Worm (Caenorhabditis elegans) whole organism, L3 larva: ENCODE measurements around the gene F07C6.2.

Experiments
- ZK546.5 ChIP-seq: sonication (generic microtip); optimal IDR thresholded peaks from 2 replicates; lab custom pipeline; 2017; ENCODE audit warnings: missing biosample characterization, missing genetic modification characterization
- aly-2 ChIP-seq: fragments of 150-350 bp; optimal IDR thresholded peaks from 2 replicates; lab custom pipeline; 2014; ENCODE audit warnings: missing biosample characterization, missing genetic modification characterization
- ama-1 ChIP-seq: fragments of 150-350 bp; optimal IDR thresholded peaks from 2 replicates; lab custom pipeline; 2018
- ceh-16 ChIP-seq: sonication (generic microtip); optimal IDR thresholded peaks from 2 replicates; lab custom pipeline; 2017; ENCODE audit warnings: missing biosample characterization, missing genetic modification characterization
- ceh-28 ChIP-seq: fragments of 150-350 bp; optimal IDR thresholded peaks from 2 replicates; lab custom pipeline; 2014; ENCODE audit warnings: missing biosample characterization, missing genetic modification reagents, missing genetic modification characterization
- ceh-82 ChIP-seq: fragments of 150-350 bp; optimal IDR thresholded peaks from 2 replicates; lab custom pipeline; 2014; ENCODE audit warnings: missing biosample characterization, missing genetic modification characterization
- ceh-9 ChIP-seq: sonication (generic microtip); optimal IDR thresholded peaks from 2 replicates; lab custom pipeline; 2018; ENCODE audit warnings: missing biosample characterization, missing genetic modification characterization
- egl-27 ChIP-seq: sonication (generic microtip); optimal IDR thresholded peaks from 4 replicates; lab custom pipeline; 2017; ENCODE audit warnings: missing biosample characterization, missing genetic modification reagents, missing genetic modification characterization
- egl-5 ChIP-seq: fragments of 150-350 bp; optimal IDR thresholded peaks from 2 replicates; lab custom pipeline; 2017; ENCODE audit warnings: missing biosample characterization, missing genetic modification reagents, missing genetic modification characterization, inconsistent platforms
- elt-1 ChIP-seq: fragments of 150-350 bp; optimal IDR thresholded peaks from 2 replicates; lab custom pipeline; 2014; ENCODE audit warnings: missing biosample characterization, missing genetic modification characterization
- elt-2 ChIP-seq: sonication (generic microtip); optimal IDR thresholded peaks from 2 replicates; lab custom pipeline; 2016; ENCODE audit warnings: missing genetic modification reagents, mild to moderate bottlenecking, missing genetic modification characterization, missing compliant biosample characterization
- elt-3 ChIP-seq, 3 experiments: fragments of 150-350 bp in 1 of 3; sonication (generic microtip) in 2 of 3; optimal IDR thresholded peaks; 2 replicates in 2 of 3; 4 replicates in 1 of 3; lab custom pipeline; 2014 to 2017; ENCODE audit warnings: missing biosample characterization in 3 of 3, missing genetic modification characterization in 3 of 3
- eor-1 ChIP-seq, 2 experiments: fragments of 150-350 bp; optimal IDR thresholded peaks; 2 replicates each; lab custom pipeline; 2014 to 2018; ENCODE audit warnings: missing biosample characterization in 2 of 2, missing genetic modification characterization in 2 of 2
- fkh-10 ChIP-seq: sonication (generic microtip); optimal IDR thresholded peaks from 2 replicates; lab custom pipeline; 2017; ENCODE audit warnings: missing biosample characterization, missing genetic modification reagents, missing genetic modification characterization
- fkh-2 ChIP-seq: fragments of 150-350 bp; optimal IDR thresholded peaks from 2 replicates; lab custom pipeline; 2014; ENCODE audit warnings: missing biosample characterization, missing genetic modification reagents, missing genetic modification characterization
- hmg-11 ChIP-seq: sonication (generic microtip); optimal IDR thresholded peaks from 2 replicates; lab custom pipeline; 2016; ENCODE audit warnings: missing genetic modification characterization, missing compliant biosample characterization
- jun-1 ChIP-seq: fragments of 150-350 bp; optimal IDR thresholded peaks from 2 replicates; lab custom pipeline; 2014; ENCODE audit warnings: missing biosample characterization, missing genetic modification reagents, missing genetic modification characterization
- lin-39 ChIP-seq: fragments of 150-350 bp; optimal IDR thresholded peaks from 2 replicates; lab custom pipeline; 2018; ENCODE audit warnings: missing biosample characterization, missing genetic modification reagents, missing genetic modification characterization
- lsy-12 ChIP-seq: sonication (generic microtip); optimal IDR thresholded peaks from 2 replicates; lab custom pipeline; 2016; ENCODE audit warnings: mild to moderate bottlenecking, missing genetic modification characterization, missing compliant biosample characterization
- mdl-1 ChIP-seq: fragments of 150-350 bp; optimal IDR thresholded peaks from 2 replicates; lab custom pipeline; 2014; ENCODE audit warnings: missing biosample characterization, missing genetic modification characterization
- nfya-1 ChIP-seq: sonication (generic microtip); optimal IDR thresholded peaks from 2 replicates; lab custom pipeline; 2017; ENCODE audit warnings: missing genetic modification characterization, mild to moderate bottlenecking, missing compliant biosample characterization, antibody characterized with exemption, moderate library complexity; ENCODE audit not compliant: insufficient read depth
- nhr-23 ChIP-seq: fragments of 150-350 bp; optimal IDR thresholded peaks from 2 replicates; lab custom pipeline; 2014; ENCODE audit warnings: missing biosample characterization, missing genetic modification reagents, missing genetic modification characterization
- nhr-237 ChIP-seq: fragments of 150-350 bp; optimal IDR thresholded peaks from 2 replicates; lab custom pipeline; 2014; ENCODE audit warnings: missing biosample characterization, missing genetic modification characterization
- nhr-25 ChIP-seq: sonication (generic microtip); optimal IDR thresholded peaks from 2 replicates; lab custom pipeline; 2017; ENCODE audit warnings: missing biosample characterization, missing genetic modification characterization
- nhr-28 ChIP-seq: fragments of 150-350 bp; optimal IDR thresholded peaks from 2 replicates; lab custom pipeline; 2014; ENCODE audit warnings: missing biosample characterization, missing genetic modification characterization
- nhr-43 ChIP-seq: sonication (generic microtip); optimal IDR thresholded peaks from 2 replicates; lab custom pipeline; 2016; ENCODE audit warnings: mild to moderate bottlenecking, missing genetic modification characterization, missing compliant biosample characterization; ENCODE audit not compliant: poor library complexity, severe bottlenecking
- nhr-67 ChIP-seq: fragments of 150-350 bp; optimal IDR thresholded peaks from 2 replicates; lab custom pipeline; 2014; ENCODE audit warnings: missing biosample characterization, missing genetic modification characterization
- nhr-77 ChIP-seq: fragments of 150-350 bp; optimal IDR thresholded peaks from 2 replicates; lab custom pipeline; 2014; ENCODE audit warnings: missing biosample characterization, missing genetic modification characterization
- pha-4 ChIP-seq: fragments of 150-350 bp; optimal IDR thresholded peaks from 2 replicates; lab custom pipeline; 2014; ENCODE audit warnings: missing biosample characterization, missing genetic modification reagents, missing genetic modification characterization
- pqm-1 ChIP-seq: fragments of 150-350 bp; optimal IDR thresholded peaks from 2 replicates; lab custom pipeline; 2017; ENCODE audit warnings: missing biosample characterization, missing genetic modification characterization, inconsistent platforms
- skn-1 ChIP-seq: fragments of 150-350 bp; optimal IDR thresholded peaks from 2 replicates; lab custom pipeline; 2014; ENCODE audit warnings: missing biosample characterization, missing genetic modification characterization
- snpc-4 ChIP-seq: fragments of 150-350 bp; optimal IDR thresholded peaks from 2 replicates; lab custom pipeline; 2014; ENCODE audit warnings: missing biosample characterization, missing genetic modification characterization
- tbx-2 ChIP-seq: sonication (generic microtip); optimal IDR thresholded peaks from 2 replicates; lab custom pipeline; 2016; ENCODE audit warnings: mild to moderate bottlenecking, missing genetic modification characterization, missing compliant biosample characterization
- unc-39 ChIP-seq: sonication (generic microtip); optimal IDR thresholded peaks from 4 replicates; lab custom pipeline; 2017; ENCODE audit warnings: missing biosample characterization, missing genetic modification characterization
- unc-62 ChIP-seq: fragments of 150-350 bp; sonication (generic microtip); optimal IDR thresholded peaks from 4 replicates; lab custom pipeline; 2014; ENCODE audit warnings: missing biosample characterization, missing genetic modification reagents, missing genetic modification characterization
- zag-1 ChIP-seq: fragments of 150-350 bp; optimal IDR thresholded peaks from 2 replicates; lab custom pipeline; 2014; ENCODE audit warnings: missing biosample characterization, missing genetic modification characterization
- ztf-11 ChIP-seq: fragments of 150-350 bp; optimal IDR thresholded peaks from 2 replicates; lab custom pipeline; 2014; ENCODE audit warnings: missing biosample characterization, missing genetic modification characterization
- ztf-4 ChIP-seq: fragments of 150-350 bp; optimal IDR thresholded peaks from 2 replicates; lab custom pipeline; 2014; ENCODE audit warnings: missing biosample characterization, missing genetic modification characterization

The F07C6.2 gene

DNA sequence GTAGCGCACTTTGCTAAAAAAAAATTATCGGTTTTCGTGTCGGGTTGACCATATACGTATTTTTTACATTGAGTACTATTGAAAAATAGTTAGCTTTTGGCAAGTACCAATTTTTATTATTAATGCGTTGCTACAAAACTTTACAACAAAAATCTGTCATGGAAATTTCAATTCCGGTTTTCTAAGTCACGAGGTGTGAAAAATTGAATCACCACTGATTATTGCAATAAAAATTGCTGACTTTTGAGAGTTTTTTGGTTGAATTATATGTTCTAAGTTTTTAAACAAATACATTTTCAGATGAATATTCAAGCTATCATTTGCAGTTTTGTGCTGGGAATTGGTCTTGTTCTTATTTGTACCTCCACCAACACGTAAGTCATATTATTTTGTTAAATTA lies at the start of gene F07C6.2:
TSS of gene F07C6.2 (plus strand) at position 301 of the 400 bp plus-strand sequence.
- TF ChIP-seq elt-1 (no peak), hmg-11 (no peak), fkh-10 (GFP tag; lab: Kevin White, UChicago) (no peak), unc-62 (GFP tag; lab: Kevin White, UChicago) (no peak), ama-1 (lab: Kevin White, UChicago) (no peak), egl-27 (tag; lab: Kevin White, UChicago) (no peak), ceh-82 (tag; lab: Kevin White, UChicago) (no peak), tbx-2 (tag; lab: Kevin White, UChicago) (no peak), nhr-25 (no peak), snpc-4 (tag; lab: Kevin White, UChicago) (no peak), lin-39 (tag; lab: Kevin White, UChicago) (no peak), ztf-4 (tag; lab: Kevin White, UChicago) (no peak), fkh-2 (no peak), ztf-11 (tag; lab: Kevin White, UChicago) (no peak), zag-1 (tag; lab: Kevin White, UChicago) (no peak), pha-4 (tag; lab: Kevin White, UChicago) (no peak)
- TF ChIP-seq, all 47 proteins: peak for 0

DNA sequence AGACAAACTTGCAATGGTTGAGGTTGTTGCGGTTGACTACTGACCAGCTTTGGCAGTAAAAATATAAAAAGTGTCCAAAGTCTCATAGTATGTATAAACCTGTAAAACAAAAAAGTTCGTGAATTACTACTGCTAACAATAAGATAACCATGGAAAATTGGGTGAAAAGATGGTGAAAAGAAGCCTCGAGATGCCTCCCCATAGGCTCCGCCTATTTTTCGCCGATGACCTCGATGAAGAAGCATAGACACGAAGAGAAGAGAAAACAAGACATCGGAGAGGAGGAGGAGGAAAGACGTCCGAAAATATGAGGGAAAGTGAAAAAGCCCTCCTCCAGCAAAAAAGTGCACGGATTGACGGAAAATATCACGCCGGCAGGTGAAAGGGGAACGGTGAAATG lies 49.5 kb upstream of the F07C6.2 start, which contains the start of gene T23F6.5:
TSS of gene T23F6.5 (minus strand) at position 101 of the 400 bp plus-strand sequence.
- TF ChIP-seq eor-1 (tag; optimal IDR thresholded peaks at IDR 0.05; lab: Kevin White, UChicago): no peak
- TF ChIP-seq nhr-67 (tag; lab: Kevin White, UChicago): no peak
- TF ChIP-seq ceh-9 (tag; lab: Kevin White, UChicago): no peak
- TF ChIP-seq elt-3 (tag; optimal IDR thresholded peaks at IDR 0.05; lab: Kevin White, UChicago): no peak
- no peak for TF ChIP-seq nfya-1 (tag; lab: Kevin White, UChicago)
- no peak for TF ChIP-seq nhr-77 (tag; lab: Kevin White, UChicago)
- no peak for TF ChIP-seq pha-4 (tag; lab: Kevin White, UChicago)
- no peak for TF ChIP-seq zag-1 (tag; lab: Kevin White, UChicago)
- TF ChIP-seq unc-62 (GFP tag; lab: Kevin White, UChicago): no peak
- TF ChIP-seq jun-1 (tag; lab: Kevin White, UChicago): no peak
- no peak for TF ChIP-seq lsy-12 (tag; lab: Kevin White, UChicago)
- TF ChIP-seq egl-27 (tag; lab: Kevin White, UChicago): no peak
- no peak for TF ChIP-seq nhr-43 (tag; lab: Kevin White, UChicago)
- no peak for TF ChIP-seq nhr-28

DNA sequence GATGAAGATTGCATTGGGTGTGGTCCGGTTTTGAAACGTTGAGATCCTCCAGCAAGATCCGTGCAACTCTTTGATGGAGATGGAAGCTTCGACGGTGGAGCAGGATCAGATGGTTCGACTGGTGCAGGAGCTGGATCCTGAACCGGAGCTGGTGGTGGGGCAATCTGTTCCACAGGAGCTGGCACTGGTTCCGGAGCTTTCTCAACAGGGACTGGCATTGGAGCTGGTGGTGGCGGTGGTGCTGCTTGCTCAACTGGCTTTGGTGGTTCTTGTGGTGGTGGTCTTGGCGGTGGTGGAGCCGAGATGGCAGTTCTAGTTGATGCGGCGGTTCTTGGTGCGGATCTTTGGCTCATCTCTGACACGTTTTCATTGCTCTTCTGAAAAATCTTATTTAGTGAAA lies 47.3 kb upstream of the F07C6.2 start:
- TF ChIP-seq egl-5 (tag; lab: Kevin White, UChicago): no peak
- TF ChIP-seq nfya-1 (tag; lab: Kevin White, UChicago): no peak
- no peak for TF ChIP-seq zag-1 (tag; lab: Kevin White, UChicago)
- no peak for TF ChIP-seq nhr-23 (tag; lab: Kevin White, UChicago)
- no peak for TF ChIP-seq elt-2 (tag; lab: Kevin White, UChicago)
- TF ChIP-seq aly-2 (tag; lab: Kevin White, UChicago): no peak
- TF ChIP-seq ZK546.5 (tag; lab: Kevin White, UChicago): no peak
- TF ChIP-seq elt-3 (tag; optimal IDR thresholded peaks at IDR 0.05; lab: Kevin White, UChicago): no peak
- no peak for TF ChIP-seq skn-1 (tag; lab: Kevin White, UChicago)
- no peak for TF ChIP-seq egl-27 (tag; lab: Kevin White, UChicago)
- no peak for TF ChIP-seq jun-1 (tag; lab: Kevin White, UChicago)
- no peak for TF ChIP-seq ceh-28 (tag; lab: Kevin White, UChicago)
- no peak for TF ChIP-seq unc-39 (tag; lab: Kevin White, UChicago)
- no peak for TF ChIP-seq fkh-10 (GFP tag; lab: Kevin White, UChicago)
- TF ChIP-seq ama-1 (lab: Kevin White, UChicago): no peak
- no peak for TF ChIP-seq lin-39 (tag; lab: Kevin White, UChicago)
- TF ChIP-seq mdl-1: no peak
- no peak for TF ChIP-seq ceh-16 (tag; lab: Kevin White, UChicago)
- TF ChIP-seq ceh-9 (tag; lab: Kevin White, UChicago): no peak

ce11 chrIV:12744713-12745112 lies 46.3 kb upstream of the F07C6.2 start, which contains the start of gene C36H8.1:
TSS of gene C36H8.1 (minus strand) at chrIV:12744813.
- TF ChIP-seq elt-3 (tag; optimal IDR thresholded peaks at IDR 0.05; lab: Kevin White, UChicago) (no peak), nhr-237 (tag; lab: Kevin White, UChicago) (no peak), egl-5 (tag; lab: Kevin White, UChicago) (no peak), elt-1 (no peak), pha-4 (tag; lab: Kevin White, UChicago) (no peak), zag-1 (tag; lab: Kevin White, UChicago) (no peak), mdl-1 (no peak), pqm-1 (tag; lab: Kevin White, UChicago) (no peak), nhr-43 (tag; lab: Kevin White, UChicago) (no peak), nhr-25 (no peak), eor-1 (tag; optimal IDR thresholded peaks at IDR 0.05; lab: Kevin White, UChicago) (no peak), nfya-1 (tag; lab: Kevin White, UChicago) (no peak)
